Fruit fly (Drosophila melanogaster): ENCODE measurements around the gene CG42245.

Gene CG42245

dm6 chr3L:2589167-2589910, 42.2 kb upstream of the CG42245 start, which contains the start of gene dos (continued):
- TF ChIP-seq fd102C (GFP tag; optimal IDR thresholded peaks at IDR 0.05) (no peak), Optix (GFP tag; IDR thresholded peaks at IDR 0.05) (0 out of 3 replicates have a peak, but pooled peaks have one; percentile 31), Ada2b (GFP tag; IDR thresholded peaks at IDR 0.05) (no peak), CG31365 (tag; optimal IDR thresholded peaks at IDR 0.05) (peak; percentile 5), CG15696 (tag; optimal IDR thresholded peaks at IDR 0.05) (peak; percentile 29), ro (GFP tag; IDR thresholded peaks at IDR 0.05) (no peak), CG30020 (tag; optimal IDR thresholded peaks at IDR 0.05) (peak; percentile 75), sr (GFP tag; IDR thresholded peaks at IDR 0.05) (no peak), nau (GFP tag; optimal IDR thresholded peaks at IDR 0.05) (no peak), Dll (GFP tag; IDR thresholded peaks at IDR 0.05; ENCODE audit: partially characterized antibody) (peak; percentile 86), sisA (GFP tag; IDR thresholded peaks at IDR 0.05) (no peak), CHES-1-like (GFP tag; optimal IDR thresholded peaks at IDR 0.05) (no peak), nom (GFP tag; optimal IDR thresholded peaks at IDR 0.05) (peak; percentile 21), CG17829 (tag; optimal IDR thresholded peaks at IDR 0.05) (peak; percentile 78), tin (GFP tag; optimal IDR thresholded peaks at IDR 0.05) (peak; percentile 14), tap (tag; optimal IDR thresholded peaks at IDR 0.05) (peak; percentile 13), CG8765 (GFP tag; IDR thresholded peaks at IDR 0.05) (no peak), lmd (GFP tag; IDR thresholded peaks at IDR 0.05) (no peak), CG12744 (GFP tag; optimal IDR thresholded peaks at IDR 0.05) (no peak), CG6272 (GFP tag; IDR thresholded peaks at IDR 0.05) (no peak), scrt (GFP tag; optimal IDR thresholded peaks at IDR 0.05) (peak; percentile 29), CG17568 (GFP tag; optimal IDR thresholded peaks at IDR 0.05) (no peak), CG4424 (GFP tag; optimal IDR thresholded peaks at IDR 0.05) (peak; percentile 55), sob (GFP tag; IDR thresholded peaks at IDR 0.05) (0 out of 2 replicates have a peak, but pooled peaks have one; percentile 32), wdn (GFP tag; IDR thresholded peaks at IDR 0.05) (no peak), chm (GFP tag; IDR thresholded peaks at IDR 0.05) (peak; percentile 23; the same call in 1 of the 2 replicates), CG7357 (GFP tag; IDR thresholded peaks at IDR 0.05) (no peak), az2 (GFP tag; optimal IDR thresholded peaks at IDR 0.05) (peak; percentile 32), CG12155 (GFP tag; optimal IDR thresholded peaks at IDR 0.05) (peak; percentile 30), Pdp1 (GFP tag; optimal IDR thresholded peaks at IDR 0.05) (peak; percentile 34 to 37), unc-4 (GFP tag; IDR thresholded peaks at IDR 0.05; ENCODE audit: partially characterized antibody) (peak; percentile 86), gsb (GFP tag; IDR thresholded peaks at IDR 0.05) (no peak), CG30431 (GFP tag; optimal IDR thresholded peaks at IDR 0.05) (no peak), Bteb2 (GFP tag; optimal IDR thresholded peaks at IDR 0.05) (no peak), prd (optimal IDR thresholded peaks at IDR 0.05) (no peak), prd (GFP tag; IDR thresholded peaks at IDR 0.05) (0 out of 3 replicates have a peak, but pooled peaks have one; percentile 38), wek (GFP tag; optimal IDR thresholded peaks at IDR 0.05) (peak; percentile 0), Ets97D (GFP tag; optimal IDR thresholded peaks at IDR 0.05) (peak; percentile 82), CG31224 (GFP tag; IDR thresholded peaks at IDR 0.05) (no peak), vvl (GFP tag; IDR thresholded peaks at IDR 0.05) (peak; percentile 59), CG33557 (GFP tag; optimal IDR thresholded peaks at IDR 0.05) (peak; percentile 48), pnt (GFP tag; optimal IDR thresholded peaks at IDR 0.05) (no peak), lilli (GFP tag; optimal IDR thresholded peaks at IDR 0.05) (peak; percentile 81), Meics (GFP tag; optimal IDR thresholded peaks at IDR 0.05) (peak; percentile 14), gce (GFP tag; IDR thresholded peaks at IDR 0.05) (0 out of 3 replicates have a peak, but pooled peaks have one; percentile 38), gcm (GFP tag; optimal IDR thresholded peaks at IDR 0.05) (peak; percentile 12), CG31388 (GFP tag; optimal IDR thresholded peaks at IDR 0.05) (no peak), ham (GFP tag; IDR thresholded peaks at IDR 0.05) (no peak), inv (GFP tag; IDR thresholded peaks at IDR 0.05; ENCODE audit: partially characterized antibody) (peak; percentile 58), croc (GFP tag; conservative IDR thresholded peaks at IDR 0.05) (no peak)
